Worm (Caenorhabditis elegans) whole organism, L3 larva: Measurements from ENCODE around the gene ZK370.6.
A peak's percentile ranks its signal among the peaks of the same experiment; 100 is the strongest.

ENCODE experiments used
- R02D3.7 ChIP-seq: fragments of 150-350 bp; optimal IDR thresholded peaks from 2 replicates; lab custom pipeline; 2014; ENCODE audit warnings: missing biosample characterization, missing genetic modification characterization
- ZK546.5 ChIP-seq: sonication (generic microtip); optimal IDR thresholded peaks from 2 replicates; lab custom pipeline; 2017; ENCODE audit warnings: missing biosample characterization, missing genetic modification characterization
- ama-1 ChIP-seq: fragments of 150-350 bp; optimal IDR thresholded peaks from 2 replicates; lab custom pipeline; 2018
- ceh-16 ChIP-seq: sonication (generic microtip); optimal IDR thresholded peaks from 2 replicates; lab custom pipeline; 2017; ENCODE audit warnings: missing biosample characterization, missing genetic modification characterization
- ceh-9 ChIP-seq: sonication (generic microtip); optimal IDR thresholded peaks from 2 replicates; lab custom pipeline; 2018; ENCODE audit warnings: missing biosample characterization, missing genetic modification characterization
- daf-12 ChIP-seq: fragments of 150-350 bp; optimal IDR thresholded peaks from 2 replicates; lab custom pipeline; 2014; ENCODE audit warnings: missing biosample characterization, missing genetic modification reagents, missing genetic modification characterization
- egl-27 ChIP-seq: sonication (generic microtip); optimal IDR thresholded peaks from 4 replicates; lab custom pipeline; 2017; ENCODE audit warnings: missing biosample characterization, missing genetic modification reagents, missing genetic modification characterization
- egl-5 ChIP-seq: fragments of 150-350 bp; optimal IDR thresholded peaks from 2 replicates; lab custom pipeline; 2017; ENCODE audit warnings: missing biosample characterization, missing genetic modification reagents, missing genetic modification characterization, inconsistent platforms
- elt-1 ChIP-seq: fragments of 150-350 bp; optimal IDR thresholded peaks from 2 replicates; lab custom pipeline; 2014; ENCODE audit warnings: missing biosample characterization, missing genetic modification characterization
- elt-2 ChIP-seq: sonication (generic microtip); optimal IDR thresholded peaks from 2 replicates; lab custom pipeline; 2016; ENCODE audit warnings: missing genetic modification reagents, mild to moderate bottlenecking, missing genetic modification characterization, missing compliant biosample characterization
- eor-1 ChIP-seq, 2 experiments: fragments of 150-350 bp; optimal IDR thresholded peaks; 2 replicates each; lab custom pipeline; 2014 to 2018; ENCODE audit warnings: missing biosample characterization in 2 of 2, missing genetic modification characterization in 2 of 2
- fkh-10 ChIP-seq: sonication (generic microtip); optimal IDR thresholded peaks from 2 replicates; lab custom pipeline; 2017; ENCODE audit warnings: missing biosample characterization, missing genetic modification reagents, missing genetic modification characterization
- fkh-2 ChIP-seq: fragments of 150-350 bp; optimal IDR thresholded peaks from 2 replicates; lab custom pipeline; 2014; ENCODE audit warnings: missing biosample characterization, missing genetic modification reagents, missing genetic modification characterization
- fos-1 ChIP-seq: fragments of 150-350 bp; optimal IDR thresholded peaks from 2 replicates; lab custom pipeline; 2014; ENCODE audit warnings: missing biosample characterization, missing genetic modification characterization
- hmg-11 ChIP-seq: sonication (generic microtip); optimal IDR thresholded peaks from 2 replicates; lab custom pipeline; 2016; ENCODE audit warnings: missing genetic modification characterization, missing compliant biosample characterization
- jun-1 ChIP-seq: fragments of 150-350 bp; optimal IDR thresholded peaks from 2 replicates; lab custom pipeline; 2014; ENCODE audit warnings: missing biosample characterization, missing genetic modification reagents, missing genetic modification characterization
- lin-15B ChIP-seq: fragments of 150-350 bp; optimal IDR thresholded peaks from 2 replicates; lab custom pipeline; 2014; ENCODE audit warnings: missing biosample characterization, missing genetic modification characterization
- lin-39 ChIP-seq: fragments of 150-350 bp; optimal IDR thresholded peaks from 2 replicates; lab custom pipeline; 2018; ENCODE audit warnings: missing biosample characterization, missing genetic modification reagents, missing genetic modification characterization
- mdl-1 ChIP-seq: fragments of 150-350 bp; optimal IDR thresholded peaks from 2 replicates; lab custom pipeline; 2014; ENCODE audit warnings: missing biosample characterization, missing genetic modification characterization
- nfya-1 ChIP-seq: sonication (generic microtip); optimal IDR thresholded peaks from 2 replicates; lab custom pipeline; 2017; ENCODE audit warnings: missing genetic modification characterization, mild to moderate bottlenecking, missing compliant biosample characterization, antibody characterized with exemption, moderate library complexity; ENCODE audit not compliant: insufficient read depth
- nhr-23 ChIP-seq: fragments of 150-350 bp; optimal IDR thresholded peaks from 2 replicates; lab custom pipeline; 2014; ENCODE audit warnings: missing biosample characterization, missing genetic modification reagents, missing genetic modification characterization
- nhr-25 ChIP-seq: sonication (generic microtip); optimal IDR thresholded peaks from 2 replicates; lab custom pipeline; 2017; ENCODE audit warnings: missing biosample characterization, missing genetic modification characterization
- nhr-28 ChIP-seq: fragments of 150-350 bp; optimal IDR thresholded peaks from 2 replicates; lab custom pipeline; 2014; ENCODE audit warnings: missing biosample characterization, missing genetic modification characterization
- nhr-43 ChIP-seq: sonication (generic microtip); optimal IDR thresholded peaks from 2 replicates; lab custom pipeline; 2016; ENCODE audit warnings: mild to moderate bottlenecking, missing genetic modification characterization, missing compliant biosample characterization; ENCODE audit not compliant: poor library complexity, severe bottlenecking
- nhr-67 ChIP-seq: fragments of 150-350 bp; optimal IDR thresholded peaks from 2 replicates; lab custom pipeline; 2014; ENCODE audit warnings: missing biosample characterization, missing genetic modification characterization
- nhr-77 ChIP-seq: fragments of 150-350 bp; optimal IDR thresholded peaks from 2 replicates; lab custom pipeline; 2014; ENCODE audit warnings: missing biosample characterization, missing genetic modification characterization
- pha-4 ChIP-seq: fragments of 150-350 bp; optimal IDR thresholded peaks from 2 replicates; lab custom pipeline; 2014; ENCODE audit warnings: missing biosample characterization, missing genetic modification reagents, missing genetic modification characterization
- pqm-1 ChIP-seq: fragments of 150-350 bp; optimal IDR thresholded peaks from 2 replicates; lab custom pipeline; 2017; ENCODE audit warnings: missing biosample characterization, missing genetic modification characterization, inconsistent platforms
- sea-2 ChIP-seq: fragments of 150-350 bp; sonication (generic microtip); optimal IDR thresholded peaks from 4 replicates; lab custom pipeline; 2014; ENCODE audit warnings: missing biosample characterization, missing genetic modification reagents, missing genetic modification characterization
- skn-1 ChIP-seq: fragments of 150-350 bp; optimal IDR thresholded peaks from 2 replicates; lab custom pipeline; 2014; ENCODE audit warnings: missing biosample characterization, missing genetic modification characterization
- tbx-2 ChIP-seq: sonication (generic microtip); optimal IDR thresholded peaks from 2 replicates; lab custom pipeline; 2016; ENCODE audit warnings: mild to moderate bottlenecking, missing genetic modification characterization, missing compliant biosample characterization
- unc-62 ChIP-seq: fragments of 150-350 bp; sonication (generic microtip); optimal IDR thresholded peaks from 4 replicates; lab custom pipeline; 2014; ENCODE audit warnings: missing biosample characterization, missing genetic modification reagents, missing genetic modification characterization

ZK370.6 gene

DNA sequence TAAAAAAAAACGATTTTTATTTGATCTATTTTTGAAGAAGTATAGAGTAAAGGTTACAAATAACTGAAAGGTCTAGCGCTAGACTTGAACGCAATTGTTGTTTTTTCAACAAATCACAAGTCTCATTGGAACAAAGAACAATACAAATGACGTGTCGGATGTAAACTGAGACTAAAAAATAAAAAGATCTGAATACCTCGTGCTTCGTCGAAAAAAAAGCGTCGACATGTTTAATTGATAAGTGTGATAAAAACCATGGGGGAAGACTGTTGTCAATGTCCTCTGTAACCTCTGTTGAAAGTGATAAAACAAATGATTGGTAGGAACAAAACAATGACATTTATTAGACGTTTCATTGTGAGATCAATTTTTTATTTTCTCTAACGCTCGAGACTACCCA is 39.1 kb upstream of the ZK370.6 start:
- TF ChIP-seq hmg-11 (no peak), unc-62 (GFP tag; lab: Kevin White, UChicago) (no peak), nhr-25 (tag; lab: Kevin White, UChicago) (peak; percentile 10), nhr-67 (no peak), nfya-1 (tag; lab: Kevin White, UChicago) (peak; percentile 21), elt-2 (tag; lab: Kevin White, UChicago) (peak; percentile 74), pqm-1 (tag; lab: Kevin White, UChicago) (peak; percentile 75), jun-1 (tag; lab: Kevin White, UChicago) (peak; percentile 17), pha-4 (tag; lab: Kevin White, UChicago) (peak; percentile 6)

DNA sequence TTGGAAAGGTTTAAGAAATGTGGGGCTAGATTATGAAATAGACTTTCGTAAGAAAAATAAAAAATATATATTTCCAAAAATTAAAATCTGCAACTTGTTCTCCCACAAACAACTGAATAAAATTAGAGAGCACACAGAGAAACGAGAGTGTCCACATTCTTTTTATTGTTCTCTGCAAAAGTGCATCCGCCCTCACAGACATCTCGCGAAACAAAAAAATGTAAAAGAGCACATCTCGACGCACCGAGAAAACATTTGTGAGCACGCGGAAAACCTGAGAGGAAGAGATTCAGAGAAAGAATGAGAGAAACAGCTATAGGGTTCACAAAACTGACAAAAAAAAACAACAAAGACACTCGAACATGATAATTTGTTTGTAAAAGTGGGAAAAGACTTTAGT is 38.4 kb upstream of the ZK370.6 start:
- TF ChIP-seq nhr-43 (tag; lab: Kevin White, UChicago), result no peak
- no peak for TF ChIP-seq nhr-77 (tag; lab: Kevin White, UChicago)
- TF ChIP-seq sea-2 (GFP tag; lab: Kevin White, UChicago), result no peak
- no peak for TF ChIP-seq ZK546.5 (tag; lab: Kevin White, UChicago)
- TF ChIP-seq nfya-1 (tag; lab: Kevin White, UChicago), result peak; percentile 62
- TF ChIP-seq eor-1 (tag; optimal IDR thresholded peaks at IDR 0.05; lab: Kevin White, UChicago), result no peak
- no peak for TF ChIP-seq egl-5 (tag; lab: Kevin White, UChicago)
- no peak for TF ChIP-seq nhr-67
- TF ChIP-seq lin-39, result peak; percentile 68
- no peak for TF ChIP-seq nhr-23 (tag; lab: Kevin White, UChicago)

DNA sequence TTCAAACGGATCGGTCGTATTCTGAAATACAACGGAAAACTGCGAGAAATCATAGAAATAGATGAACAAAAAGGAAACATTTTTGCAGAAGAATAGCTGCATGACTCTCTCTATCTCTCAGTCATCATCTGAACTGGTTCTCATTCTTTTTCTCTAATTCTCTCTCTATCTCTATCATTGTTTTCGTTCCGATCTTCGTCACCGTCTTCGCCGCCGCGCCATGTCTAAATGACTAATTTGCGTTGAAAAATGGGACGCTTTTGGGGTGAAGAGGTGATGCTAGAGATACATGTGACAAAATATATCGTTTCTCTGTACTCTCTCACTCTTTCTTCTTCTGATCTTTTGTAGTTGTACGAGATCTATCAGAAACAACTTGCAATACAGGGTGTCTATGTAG is 36.8 kb upstream of the ZK370.6 start:
- TF ChIP-seq tbx-2 (peak; percentile 21), lin-15B (tag; lab: Kevin White, UChicago) (peak; percentile 8), nfya-1 (tag; lab: Kevin White, UChicago) (peak; percentile 55), nhr-25 (tag; lab: Kevin White, UChicago) (peak; percentile 93), nhr-23 (tag; lab: Kevin White, UChicago) (peak; percentile 97), egl-5 (tag; lab: Kevin White, UChicago) (peak; percentile 78), fos-1 (tag; lab: Kevin White, UChicago) (peak; percentile 44), daf-12 (tag; lab: Kevin White, UChicago) (no peak), elt-1 (tag; lab: Kevin White, UChicago) (peak; percentile 48), mdl-1 (tag; lab: Kevin White, UChicago) (peak; percentile 78), R02D3.7 (tag; lab: Kevin White, UChicago) (no peak), nhr-43 (tag; lab: Kevin White, UChicago) (peak; percentile 81), lin-39 (peak; percentile 62), ama-1 (lab: Kevin White, UChicago) (no peak), skn-1 (peak; percentile 23), ceh-16 (tag; lab: Kevin White, UChicago) (no peak)

DNA sequence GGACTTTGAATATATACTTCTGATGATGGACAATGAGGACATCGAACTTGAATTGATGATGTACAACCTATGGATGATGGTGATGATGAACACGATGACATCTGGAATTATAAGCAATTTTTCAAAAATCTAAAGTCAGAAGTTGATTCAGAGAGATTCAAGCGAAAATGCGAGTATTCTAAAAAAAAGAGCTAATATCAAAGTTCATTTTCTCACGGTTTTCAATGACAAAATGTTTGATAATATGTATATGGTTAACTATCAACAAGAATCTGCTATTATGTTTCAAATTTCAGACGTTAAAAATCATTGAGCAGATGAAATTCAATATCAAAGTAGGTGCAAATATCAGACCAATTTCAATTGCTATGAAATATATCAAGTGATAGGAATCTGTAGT is 36.3 kb upstream of the ZK370.6 start, which contains the start of gene K02D10.4:
TSS of gene K02D10.4 (minus strand) at position 101 of the 400 bp plus-strand sequence.
- TF ChIP-seq daf-12 (tag; lab: Kevin White, UChicago) (no peak), nhr-28 (no peak), egl-27 (tag; lab: Kevin White, UChicago) (no peak), lin-15B (tag; lab: Kevin White, UChicago) (no peak), sea-2 (GFP tag; lab: Kevin White, UChicago) (no peak), fkh-2 (no peak), fkh-10 (GFP tag; lab: Kevin White, UChicago) (no peak), ZK546.5 (tag; lab: Kevin White, UChicago) (no peak), ceh-16 (tag; lab: Kevin White, UChicago) (no peak), R02D3.7 (tag; lab: Kevin White, UChicago) (no peak), mdl-1 (tag; lab: Kevin White, UChicago) (no peak)

DNA sequence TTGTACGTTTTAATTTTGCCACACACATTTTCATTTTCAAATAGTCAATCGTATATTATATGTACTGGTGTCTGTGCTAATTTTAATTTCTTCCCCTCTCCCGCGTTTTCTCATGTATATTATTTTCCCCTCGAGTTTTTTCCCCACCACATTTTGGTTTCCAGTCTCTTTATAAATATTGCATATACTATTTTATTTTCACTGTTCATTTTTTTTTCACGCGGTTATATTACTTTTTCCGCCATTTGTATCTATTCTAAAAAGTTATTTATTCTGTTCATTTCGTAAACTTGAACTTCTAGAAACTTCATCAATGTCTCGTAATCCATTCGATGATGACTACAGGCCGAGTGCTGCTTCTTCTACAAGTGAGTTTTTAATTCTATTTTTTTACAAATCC is 32.3 kb upstream of the ZK370.6 start, which contains the start of gene snap-29:
TSS of gene snap-29 (plus strand) at position 301 of the 400 bp plus-strand sequence.
- TF ChIP-seq jun-1 (tag; lab: Kevin White, UChicago), result no peak
- TF ChIP-seq ceh-9 (tag; lab: Kevin White, UChicago), result no peak
